Fruit fly (Drosophila melanogaster) whole organism, embryonic: Measurements from ENCODE around the gene Or85b.

Experiments
- Antp ChIP-seq: fragments of 200-800 bp; sonication (Bioruptor generic); optimal IDR thresholded peaks from 3 replicates; lab custom pipeline; 2016; ENCODE audit warnings: missing biosample characterization, missing genetic modification characterization
- C15 ChIP-seq: fragments of 200-800 bp; sonication (Bioruptor generic); IDR thresholded peaks from 3 replicates; pipeline ENCODE4 v1.3.6; 2022; ENCODE audit warnings: missing biosample characterization, missing genetic modification characterization
- CG10321 ChIP-seq: fragments of 200-800 bp; sonication (Bioruptor generic); IDR thresholded peaks from 2 replicates; pipeline ENCODE4 v1.3.6; 2022; ENCODE audit warnings: missing biosample characterization, missing genetic modification characterization
- CG11247 ChIP-seq: fragments of 200-800 bp; sonication (Bioruptor generic); IDR thresholded peaks from 2 replicates; pipeline ENCODE4 v1.3.6; 2022; ENCODE audit warnings: missing biosample characterization, missing genetic modification characterization
- CG12155 ChIP-seq: fragments of 200-800 bp; sonication (Bioruptor generic); optimal IDR thresholded peaks from 3 replicates; lab custom pipeline; 2016; ENCODE audit warnings: missing biosample characterization, missing genetic modification characterization
- CG12769 ChIP-seq: fragments of 200-800 bp; sonication (Bioruptor generic); optimal IDR thresholded peaks from 2 replicates; lab custom pipeline; 2019; ENCODE audit warnings: missing biosample characterization, mild to moderate bottlenecking, missing genetic modification characterization, moderate library complexity
- CG12942 ChIP-seq: fragments of 200-800 bp; sonication (Bioruptor generic); optimal IDR thresholded peaks from 3 replicates; lab custom pipeline; 2016; ENCODE audit warnings: missing biosample characterization, missing genetic modification characterization
- CG13123 ChIP-seq: fragments of 200-800 bp; sonication (Bioruptor generic); optimal IDR thresholded peaks from 2 replicates; lab custom pipeline; 2016; ENCODE audit warnings: missing biosample characterization, missing genetic modification characterization
- CG14441 ChIP-seq: fragments of 200-800 bp; sonication (Bioruptor generic); IDR thresholded peaks from 2 replicates; pipeline ENCODE4 v1.3.6; 2022; ENCODE audit warnings: missing biosample characterization, missing genetic modification characterization
- CG15479 ChIP-seq: fragments of 200-800 bp; sonication (Bioruptor generic); optimal IDR thresholded peaks from 3 replicates; lab custom pipeline; 2019; ENCODE audit warnings: missing biosample characterization, mild to moderate bottlenecking, missing genetic modification characterization, moderate library complexity
- CG1603 ChIP-seq: fragments of 200-800 bp; sonication (Bioruptor generic); optimal IDR thresholded peaks from 2 replicates; lab custom pipeline; 2019; ENCODE audit warnings: missing biosample characterization, mild to moderate bottlenecking, missing genetic modification characterization, moderate library complexity
- CG17361 ChIP-seq: fragments of 200-800 bp; sonication (Bioruptor generic); IDR thresholded peaks from 3 replicates; pipeline ENCODE4 v1.3.6; 2022; ENCODE audit warnings: missing biosample characterization, missing genetic modification characterization
- CG17568 ChIP-seq: fragments of 200-800 bp; sonication (Bioruptor generic); optimal IDR thresholded peaks from 2 replicates; lab custom pipeline; 2018; ENCODE audit warnings: missing biosample characterization, mild to moderate bottlenecking, missing genetic modification characterization, moderate library complexity
- CG18476 ChIP-seq: fragments of 200-800 bp; sonication (Bioruptor generic); optimal IDR thresholded peaks from 2 replicates; lab custom pipeline; 2016; ENCODE audit warnings: missing biosample characterization, mild to moderate bottlenecking, missing genetic modification characterization
- CG2129 ChIP-seq: fragments of 200-800 bp; sonication (Bioruptor generic); IDR thresholded peaks from 2 replicates; pipeline ENCODE4 v1.3.6; 2022; ENCODE audit warnings: missing biosample characterization, missing genetic modification characterization; ENCODE audit not compliant: partially characterized antibody
- CG2199 ChIP-seq: fragments of 200-800 bp; sonication (Bioruptor generic); IDR thresholded peaks from 3 replicates; pipeline ENCODE4 v1.3.6; 2022; ENCODE audit warnings: missing biosample characterization, missing genetic modification characterization
- CG3281 ChIP-seq: fragments of 200-800 bp; sonication (Bioruptor generic); optimal IDR thresholded peaks from 3 replicates; lab custom pipeline; 2017; ENCODE audit warnings: missing biosample characterization, mild to moderate bottlenecking, missing genetic modification characterization
- CG3407 ChIP-seq: fragments of 200-800 bp; sonication (Bioruptor generic); optimal IDR thresholded peaks from 2 replicates; lab custom pipeline; 2018; ENCODE audit warnings: missing biosample characterization, mild to moderate bottlenecking, missing genetic modification characterization
- CG42726 ChIP-seq: fragments of 200-800 bp; sonication (Bioruptor generic); IDR thresholded peaks from 2 replicates; pipeline ENCODE4 v1.3.6; 2022; ENCODE audit warnings: missing biosample characterization, missing genetic modification characterization; ENCODE audit not compliant: partially characterized antibody
- CG4282 ChIP-seq: fragments of 200-800 bp; sonication (Bioruptor generic); optimal IDR thresholded peaks from 2 replicates; lab custom pipeline; 2016; ENCODE audit warnings: missing biosample characterization, missing genetic modification characterization
- CG4328 ChIP-seq: fragments of 200-800 bp; sonication (Bioruptor generic); optimal IDR thresholded peaks from 3 replicates; lab custom pipeline; 2017; ENCODE audit warnings: missing biosample characterization, missing genetic modification reagents, missing genetic modification characterization
- CG6175 ChIP-seq: fragments of 200-800 bp; sonication (Bioruptor generic); IDR thresholded peaks from 3 replicates; pipeline ENCODE4 v1.3.6; 2022; ENCODE audit warnings: missing biosample characterization, missing genetic modification characterization
- CG6272 ChIP-seq: fragments of 200-800 bp; sonication (Bioruptor generic); IDR thresholded peaks from 2 replicates; pipeline ENCODE4 v1.3.6; 2022; ENCODE audit warnings: missing biosample characterization, missing genetic modification characterization
- CG7372 ChIP-seq: fragments of 200-800 bp; sonication (Bioruptor generic); IDR thresholded peaks from 2 replicates; pipeline ENCODE4 v1.3.6; 2022; ENCODE audit warnings: missing biosample characterization, missing genetic modification characterization
- CG8359 ChIP-seq: fragments of 200-800 bp; sonication (Bioruptor generic); optimal IDR thresholded peaks from 2 replicates; lab custom pipeline; 2017; ENCODE audit warnings: missing biosample characterization, mild to moderate bottlenecking, missing genetic modification characterization, borderline replicate concordance
- CG8944 ChIP-seq: fragments of 200-800 bp; sonication (Bioruptor generic); optimal IDR thresholded peaks from 3 replicates; lab custom pipeline; 2016; ENCODE audit warnings: missing biosample characterization, missing genetic modification characterization
- CG9609 ChIP-seq: fragments of 200-800 bp; sonication (Bioruptor generic); optimal IDR thresholded peaks from 3 replicates; lab custom pipeline; 2016; ENCODE audit warnings: missing biosample characterization, missing genetic modification characterization
- CHES-1-like ChIP-seq: fragments of 200-800 bp; sonication (Bioruptor generic); optimal IDR thresholded peaks from 2 replicates; lab custom pipeline; 2016; ENCODE audit warnings: missing biosample characterization, missing genetic modification characterization
- Dfd ChIP-seq, 2 experiments: fragments of >200 bp; optimal IDR thresholded peaks; 2 replicates each; lab custom pipeline; 2017; ENCODE audit warnings: missing biosample characterization in 2 of 2, missing genetic modification characterization in 2 of 2
- Drgx ChIP-seq: fragments of 200-800 bp; sonication (Bioruptor generic); IDR thresholded peaks from 2 replicates; pipeline ENCODE4 v1.3.6; 2022; ENCODE audit warnings: missing biosample characterization, missing genetic modification characterization
- ERR ChIP-seq: fragments of 200-800 bp; sonication (Bioruptor generic); optimal IDR thresholded peaks from 2 replicates; lab custom pipeline; 2016; ENCODE audit warnings: missing biosample characterization, missing genetic modification characterization
- HLH54F ChIP-seq: fragments of 200-800 bp; sonication (Bioruptor generic); optimal IDR thresholded peaks from 3 replicates; lab custom pipeline; 2016; ENCODE audit warnings: missing biosample characterization, missing genetic modification characterization
- HLHmδ ChIP-seq: fragments of 200-800 bp; sonication (Bioruptor generic); optimal IDR thresholded peaks from 2 replicates; lab custom pipeline; 2018; ENCODE audit warnings: missing biosample characterization, mild to moderate bottlenecking, missing genetic modification characterization, moderate library complexity
- Hand ChIP-seq: fragments of 200-800 bp; sonication (Bioruptor generic); optimal IDR thresholded peaks from 2 replicates; lab custom pipeline; 2017; ENCODE audit warnings: mild to moderate bottlenecking, missing biosample characterization, missing genetic modification reagents, missing genetic modification characterization
- Hsf ChIP-seq: fragments of 200-800 bp; sonication (Bioruptor generic); optimal IDR thresholded peaks from 3 replicates; lab custom pipeline; 2016; ENCODE audit warnings: missing biosample characterization, missing genetic modification characterization
- NK7.1 ChIP-seq: fragments of 200-800 bp; sonication (Bioruptor generic); optimal IDR thresholded peaks from 3 replicates; lab custom pipeline; 2016; ENCODE audit warnings: missing biosample characterization, missing genetic modification characterization
- Six4 ChIP-seq: fragments of 200-800 bp; sonication (Bioruptor generic); optimal IDR thresholded peaks from 2 replicates; lab custom pipeline; 2016; ENCODE audit warnings: missing biosample characterization, missing genetic modification characterization
- ac ChIP-seq: fragments of 200-800 bp; sonication (Bioruptor generic); optimal IDR thresholded peaks from 3 replicates; lab custom pipeline; 2017; ENCODE audit warnings: missing biosample characterization, mild to moderate bottlenecking, missing genetic modification characterization
- al ChIP-seq: fragments of 200-800 bp; sonication (Bioruptor generic); IDR thresholded peaks from 2 replicates; pipeline ENCODE4 v1.3.6; 2022; ENCODE audit warnings: missing biosample characterization, missing genetic modification characterization
- dan ChIP-seq: fragments of 200-800 bp; sonication (Bioruptor generic); IDR thresholded peaks from 2 replicates; pipeline ENCODE4 v1.3.6; 2022; ENCODE audit warnings: missing biosample characterization, missing genetic modification characterization
- dimm ChIP-seq: fragments of 200-800 bp; sonication (Bioruptor generic); IDR thresholded peaks from 2 replicates; pipeline ENCODE4 v1.3.6; 2022; ENCODE audit warnings: missing biosample characterization, missing genetic modification characterization
- disco-r ChIP-seq: fragments of 200-800 bp; sonication (Bioruptor generic); optimal IDR thresholded peaks from 2 replicates; lab custom pipeline; 2016; ENCODE audit warnings: missing biosample characterization, missing genetic modification characterization
- en ChIP-seq: fragments of 200-800 bp; sonication (Bioruptor generic); optimal IDR thresholded peaks from 2 replicates; lab custom pipeline; 2016; ENCODE audit warnings: missing biosample characterization, missing genetic modification characterization
- gsb ChIP-seq: fragments of 200-800 bp; sonication (Bioruptor generic); IDR thresholded peaks from 2 replicates; pipeline ENCODE4 v1.3.6; 2022; ENCODE audit warnings: missing biosample characterization, missing genetic modification characterization
- lbe ChIP-seq: fragments of 200-800 bp; sonication (Bioruptor generic); optimal IDR thresholded peaks from 2 replicates; lab custom pipeline; 2016; ENCODE audit warnings: missing biosample characterization, mild to moderate bottlenecking, missing genetic modification characterization
- maf-S ChIP-seq: fragments of 200-800 bp; sonication (Bioruptor generic); optimal IDR thresholded peaks from 2 replicates; lab custom pipeline; 2016; ENCODE audit warnings: missing biosample characterization, missing genetic modification characterization
- mld ChIP-seq: fragments of 200-800 bp; sonication (Bioruptor generic); IDR thresholded peaks from 3 replicates; pipeline ENCODE4 v1.3.6; 2022; ENCODE audit warnings: missing biosample characterization, missing genetic modification characterization; ENCODE audit not compliant: partially characterized antibody
- pho ChIP-seq: fragments of 200-800 bp; sonication (Bioruptor generic); optimal IDR thresholded peaks from 2 replicates; lab custom pipeline; 2016; ENCODE audit warnings: missing biosample characterization, missing genetic modification characterization
- slp2 ChIP-seq: fragments of 200-800 bp; sonication (Bioruptor generic); optimal IDR thresholded peaks from 2 replicates; lab custom pipeline; 2016; ENCODE audit warnings: missing biosample characterization, missing genetic modification characterization
- so ChIP-seq: fragments of 200-800 bp; sonication (Bioruptor generic); IDR thresholded peaks from 3 replicates; pipeline ENCODE4 v1.3.6; 2022; ENCODE audit warnings: missing biosample characterization, missing genetic modification characterization
- wek ChIP-seq: fragments of 200-800 bp; sonication (Bioruptor generic); optimal IDR thresholded peaks from 3 replicates; lab custom pipeline; 2018; ENCODE audit warnings: missing biosample characterization, mild to moderate bottlenecking, missing genetic modification characterization, moderate library complexity

Or85b gene

dm6 chr3R:8482881-8483280 lies 28.3 kb downstream of the Or85b start (continued):
- TF ChIP-seq pho (GFP tag; lab: Kevin White, UChicago) = no peak
- TF ChIP-seq en (GFP tag; lab: Kevin White, UChicago) = no peak
- no peak for TF ChIP-seq Dfd (GFP tag; optimal IDR thresholded peaks at IDR 0.05; lab: Kevin White, UChicago)
- TF ChIP-seq CG1603 (tag; lab: Kevin White, UChicago) = peak; percentile 84
- TF ChIP-seq CG10321 (GFP tag; lab: Robert Waterston, UW) = no peak
- TF ChIP-seq ERR (GFP tag; lab: Kevin White, UChicago) = no peak
- peak; percentile 66 for TF ChIP-seq CG11247 (GFP tag; lab: Robert Waterston, UW)
- peak; percentile 6 for TF ChIP-seq CG8359 (GFP tag; lab: Kevin White, UChicago)
- peak; percentile 49 for TF ChIP-seq Drgx (GFP tag; lab: Robert Waterston, UW)
- TF ChIP-seq al = peak; percentile 24; the same call in 1 of the 2 replicates
- no peak; the same call in 2 of the 3 replicates for TF ChIP-seq CG17361 (GFP tag; lab: Robert Waterston, UW)
- peak; percentile 26 for TF ChIP-seq CG8944
- TF ChIP-seq CG18476 (GFP tag; lab: Kevin White, UChicago) = peak; percentile 32
- TF ChIP-seq CG3407 (GFP tag; lab: Kevin White, UChicago) = peak; percentile 55
- TF ChIP-seq lbe (GFP tag; lab: Kevin White, UChicago) = no peak
- TF ChIP-seq CG4328 (GFP tag; lab: Kevin White, UChicago) = no peak
- TF ChIP-seq CG17568 = peak; percentile 4
- peak; percentile 65 for TF ChIP-seq maf-S (GFP tag; lab: Kevin White, UChicago)
- TF ChIP-seq CG4282 (GFP tag; lab: Kevin White, UChicago) = peak; percentile 21
- TF ChIP-seq CG6272 (GFP tag; lab: Robert Waterston, UW) = peak; percentile 51; the same call in 1 of the 2 replicates
- no peak for TF ChIP-seq CG15479 (GFP tag; lab: Kevin White, UChicago)
- peak; percentile 73; the same call in 2 of the 3 replicates for TF ChIP-seq so (GFP tag; lab: Robert Waterston, UW)
- no peak for TF ChIP-seq HLHmδ (GFP tag; lab: Kevin White, UChicago)
- TF ChIP-seq CG6175 (GFP tag; lab: Robert Waterston, UW) = no peak
- 0 out of 2 replicates have a peak, but pooled peaks have one; percentile 41 for TF ChIP-seq dan (GFP tag; lab: Robert Waterston, UW)
- TF ChIP-seq HLH54F (GFP tag; lab: Kevin White, UChicago) = peak; percentile 40
- TF ChIP-seq CHES-1-like = no peak
- TF ChIP-seq Six4 (GFP tag; lab: Kevin White, UChicago) = peak; percentile 56
- TF ChIP-seq CG13123 (GFP tag; lab: Kevin White, UChicago) = no peak
- TF ChIP-seq CG7372 (GFP tag; lab: Robert Waterston, UW) = peak; percentile 70; the same call in 1 of the 2 replicates
- peak; percentile 54 for TF ChIP-seq Hsf (GFP tag; lab: Kevin White, UChicago)
- TF ChIP-seq CG3281 = peak; percentile 72
- no peak for TF ChIP-seq mld (GFP tag; lab: Robert Waterston, UW)
- no peak for TF ChIP-seq ac (GFP tag; lab: Kevin White, UChicago)
- peak; percentile 63 for TF ChIP-seq CG9609
- no peak for TF ChIP-seq CG2129 (GFP tag; lab: Robert Waterston, UW)
- TF ChIP-seq CG42726 (GFP tag; lab: Robert Waterston, UW) = no peak
- TF ChIP-seq disco-r = peak; percentile 20
- TF ChIP-seq CG14441 (GFP tag; lab: Robert Waterston, UW) = peak; percentile 75
- TF ChIP-seq wek (GFP tag; lab: Kevin White, UChicago) = peak; percentile 26
- TF ChIP-seq slp2 = peak; percentile 48
- peak; percentile 76 for TF ChIP-seq Antp (GFP tag; lab: Kevin White, UChicago)
- TF ChIP-seq CG12942 (GFP tag; lab: Kevin White, UChicago) = peak; percentile 30
- no peak for TF ChIP-seq C15 (GFP tag; lab: Robert Waterston, UW)
- TF ChIP-seq NK7.1 (GFP tag; lab: Kevin White, UChicago) = no peak
- TF ChIP-seq Hand (GFP tag; lab: Kevin White, UChicago) = peak; percentile 62
- TF ChIP-seq CG2199 (GFP tag; lab: Robert Waterston, UW) = 0 out of 3 replicates have a peak, but pooled peaks have one; percentile 45
- 0 out of 2 replicates have a peak, but pooled peaks have one; percentile 49 for TF ChIP-seq gsb (GFP tag; lab: Robert Waterston, UW)
- TF ChIP-seq dimm (GFP tag; lab: Robert Waterston, UW) = no peak; the same call in 1 of the 2 replicates
- TF ChIP-seq CG12769 (tag; lab: Kevin White, UChicago) = peak; percentile 88
- TF ChIP-seq CG12155 (GFP tag; lab: Kevin White, UChicago) = peak; percentile 38
- TF ChIP-seq, all 482 proteins: peak for 304
